Worm (Caenorhabditis elegans) whole organism, late embryonic: ENCODE measurements around the gene gst-22.

Experiments
- K02D7.2 ChIP-seq: sonication (generic microtip); optimal IDR thresholded peaks from 2 replicates; lab custom pipeline; 2017; ENCODE audit warnings: mild to moderate bottlenecking, missing genetic modification characterization, missing compliant biosample characterization
- fkh-6 ChIP-seq: sonication (generic microtip); optimal IDR thresholded peaks from 2 replicates; lab custom pipeline; 2016; ENCODE audit warnings: missing genetic modification characterization, missing compliant biosample characterization

DNA sequence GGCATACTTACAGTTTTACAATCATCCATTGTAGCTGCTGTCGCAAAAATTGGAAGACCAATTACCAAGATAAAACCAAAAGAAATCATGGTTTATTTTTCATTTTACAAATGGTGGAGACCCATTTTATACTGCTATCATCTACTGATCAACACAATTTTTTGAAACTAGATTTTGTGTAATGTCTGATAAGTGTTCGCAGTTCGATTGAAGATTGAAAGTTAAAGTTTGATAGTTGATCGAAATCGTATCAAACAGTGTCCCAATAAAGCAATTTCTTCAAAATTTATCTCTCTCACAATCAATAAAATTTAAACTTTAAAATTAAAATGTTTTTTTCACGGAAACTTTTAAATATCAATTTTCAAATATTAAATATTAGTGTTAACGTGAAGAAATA lies 39.0 kb upstream of the gst-22 start, which contains the start of gene T13F3.6:
- TF ChIP-seq fkh-6 (tag; lab: Kevin White, UChicago) (no peak), K02D7.2 (tag; lab: Kevin White, UChicago) (no peak)
